Fruit fly (Drosophila melanogaster) S2 (cell line): ENCODE data around the gene AANATL7.

ENCODE experiments used
- CG8478 ChIP-seq: fragments of >200 bp; optimal IDR thresholded peaks from 2 replicates; lab custom pipeline; 2018
- CTCF ChIP-seq, 2 experiments: fragments of >200 bp; optimal IDR thresholded peaks; 2 replicates each; lab custom pipeline; 2018

- TF ChIP-seq CG8478 (lab: Kevin White, UChicago) (no peak), CTCF (optimal IDR thresholded peaks at IDR 0.05; lab: Kevin White, UChicago) (no peak)
Observed at dm6 chrX:2585055-2585715, 4.4 kb downstream of the AANATL7 start, which contains the start of gene CG13760.
